Fruit fly (Drosophila melanogaster) whole organism, embryonic: ENCODE measurements around the gene Sas-6.

Experiments used
- B-H2 ChIP-seq: fragments of 200-800 bp; sonication (Bioruptor generic); optimal IDR thresholded peaks from 2 replicates; lab custom pipeline; 2018; ENCODE audit warnings: missing biosample characterization, mild to moderate bottlenecking, missing genetic modification characterization
- CG10267 ChIP-seq: fragments of 200-800 bp; sonication (Bioruptor generic); optimal IDR thresholded peaks from 2 replicates; lab custom pipeline; 2018; ENCODE audit warnings: missing biosample characterization, mild to moderate bottlenecking, missing genetic modification characterization, moderate library complexity
- CG10543 ChIP-seq: fragments of 200-800 bp; sonication (Bioruptor generic); optimal IDR thresholded peaks from 3 replicates; lab custom pipeline; 2017; ENCODE audit warnings: missing biosample characterization, mild to moderate bottlenecking, missing genetic modification characterization, moderate library complexity
- CG11085 ChIP-seq: fragments of 200-800 bp; sonication (Bioruptor generic); IDR thresholded peaks from 2 replicates; pipeline ENCODE4 v1.3.6; 2022; ENCODE audit warnings: missing biosample characterization, missing genetic modification characterization
- CG12391 ChIP-seq: fragments of 200-800 bp; sonication (Bioruptor generic); optimal IDR thresholded peaks from 3 replicates; lab custom pipeline; 2018; ENCODE audit warnings: missing biosample characterization, mild to moderate bottlenecking, missing genetic modification characterization, moderate library complexity
- CG13287 ChIP-seq: fragments of 200-800 bp; sonication (Bioruptor generic); IDR thresholded peaks from 2 replicates; pipeline ENCODE4 v1.3.6; 2022; ENCODE audit warnings: missing biosample characterization, missing genetic modification characterization; ENCODE audit not compliant: partially characterized antibody
- CG13624 ChIP-seq: fragments of 200-800 bp; sonication (Bioruptor generic); optimal IDR thresholded peaks from 2 replicates; lab custom pipeline; 2016; ENCODE audit warnings: missing biosample characterization, missing genetic modification characterization
- CG14441 ChIP-seq: fragments of 200-800 bp; sonication (Bioruptor generic); IDR thresholded peaks from 2 replicates; pipeline ENCODE4 v1.3.6; 2022; ENCODE audit warnings: missing biosample characterization, missing genetic modification characterization
- CG15011 ChIP-seq: fragments of 200-800 bp; sonication (Bioruptor generic); optimal IDR thresholded peaks from 3 replicates; lab custom pipeline; 2018; ENCODE audit warnings: missing biosample characterization, mild to moderate bottlenecking, missing genetic modification characterization
- CG15479 ChIP-seq: fragments of 200-800 bp; sonication (Bioruptor generic); optimal IDR thresholded peaks from 3 replicates; lab custom pipeline; 2019; ENCODE audit warnings: missing biosample characterization, mild to moderate bottlenecking, missing genetic modification characterization, moderate library complexity
- CG15601 ChIP-seq: fragments of 200-800 bp; sonication (Bioruptor generic); optimal IDR thresholded peaks from 3 replicates; lab custom pipeline; 2019; ENCODE audit warnings: missing biosample characterization, mild to moderate bottlenecking, missing genetic modification characterization, moderate library complexity
- CG2129 ChIP-seq: fragments of 200-800 bp; sonication (Bioruptor generic); IDR thresholded peaks from 2 replicates; pipeline ENCODE4 v1.3.6; 2022; ENCODE audit warnings: missing biosample characterization, missing genetic modification characterization; ENCODE audit not compliant: partially characterized antibody
- CG30020 ChIP-seq: fragments of 200-800 bp; optimal IDR thresholded peaks from 2 replicates; lab custom pipeline; 2019; ENCODE audit warnings: missing biosample characterization, mild to moderate bottlenecking, missing genetic modification characterization, moderate library complexity
- CG3065 ChIP-seq: fragments of 200-800 bp; sonication (Bioruptor generic); optimal IDR thresholded peaks from 2 replicates; lab custom pipeline; 2016; ENCODE audit warnings: missing biosample characterization, missing genetic modification characterization
- CG33557 ChIP-seq: fragments of 200-800 bp; sonication (Bioruptor generic); optimal IDR thresholded peaks from 2 replicates; lab custom pipeline; 2019; ENCODE audit warnings: missing biosample characterization, mild to moderate bottlenecking, missing genetic modification characterization, moderate library complexity
- CG6683 ChIP-seq: fragments of 200-800 bp; sonication (Bioruptor generic); optimal IDR thresholded peaks from 2 replicates; lab custom pipeline; 2017; ENCODE audit warnings: missing biosample characterization, mild to moderate bottlenecking, missing genetic modification characterization, missing genetic modification reagents
- CG7786 ChIP-seq: fragments of 200-800 bp; sonication (Bioruptor generic); optimal IDR thresholded peaks from 2 replicates; lab custom pipeline; 2016; ENCODE audit warnings: missing biosample characterization, missing genetic modification characterization
- CG7928 ChIP-seq: fragments of 200-800 bp; sonication (Bioruptor generic); optimal IDR thresholded peaks from 2 replicates; lab custom pipeline; 2017; ENCODE audit warnings: missing biosample characterization, mild to moderate bottlenecking, missing genetic modification characterization
- CG7963 ChIP-seq: fragments of 200-800 bp; sonication (Bioruptor generic); IDR thresholded peaks from 3 replicates; pipeline ENCODE4 v1.3.6; 2022; ENCODE audit warnings: missing biosample characterization, missing genetic modification characterization; ENCODE audit not compliant: partially characterized antibody
- CG9817 ChIP-seq: fragments of 200-800 bp; sonication (Bioruptor generic); optimal IDR thresholded peaks from 2 replicates; lab custom pipeline; 2018; ENCODE audit warnings: missing biosample characterization, mild to moderate bottlenecking, missing genetic modification characterization, moderate library complexity
- D ChIP-seq, 2 experiments: fragments of 200-800 bp in 1 of 2; fragments of >200 bp in 1 of 2; sonication (Bioruptor generic) in 1 of 2; optimal IDR thresholded peaks; 2 replicates in 1 of 2; 3 replicates in 1 of 2; lab custom pipeline; 2017; ENCODE audit warnings: mild to moderate bottlenecking in 1 of 2, missing biosample characterization in 1 of 2, missing genetic modification characterization in 1 of 2, missing genetic modification reagents in 1 of 2
- D19B ChIP-seq: fragments of 200-800 bp; sonication (Bioruptor generic); optimal IDR thresholded peaks from 2 replicates; lab custom pipeline; 2017; ENCODE audit warnings: missing biosample characterization, mild to moderate bottlenecking, missing genetic modification characterization
- Doc3 ChIP-seq: fragments of 200-800 bp; sonication (Bioruptor generic); IDR thresholded peaks from 3 replicates; pipeline ENCODE4 v1.3.6; 2022; ENCODE audit warnings: missing biosample characterization, missing genetic modification characterization; ENCODE audit not compliant: partially characterized antibody
- Fer1 ChIP-seq: fragments of 200-800 bp; sonication (Bioruptor generic); optimal IDR thresholded peaks from 2 replicates; lab custom pipeline; 2017; ENCODE audit warnings: missing biosample characterization, mild to moderate bottlenecking, missing genetic modification characterization
- Gsc ChIP-seq: fragments of 200-800 bp; sonication (Bioruptor generic); IDR thresholded peaks from 2 replicates; pipeline ENCODE4 v1.3.6; 2022; ENCODE audit warnings: missing biosample characterization, missing genetic modification characterization
- Hr3 ChIP-seq: fragments of 200-800 bp; sonication (Bioruptor generic); optimal IDR thresholded peaks from 3 replicates; lab custom pipeline; 2016; ENCODE audit warnings: missing biosample characterization, missing genetic modification characterization
- MTF-1 ChIP-seq: fragments of 200-800 bp; sonication (Bioruptor generic); optimal IDR thresholded peaks from 2 replicates; lab custom pipeline; 2018; ENCODE audit warnings: missing biosample characterization, mild to moderate bottlenecking, missing genetic modification characterization, borderline replicate concordance
- NC2β ChIP-seq: fragments of 200-800 bp; sonication (Bioruptor generic); optimal IDR thresholded peaks from 2 replicates; lab custom pipeline; 2016; ENCODE audit warnings: missing biosample characterization, missing genetic modification characterization
- Nf-YB ChIP-seq: fragments of 200-800 bp; sonication (Bioruptor generic); optimal IDR thresholded peaks from 3 replicates; lab custom pipeline; 2019; ENCODE audit warnings: missing biosample characterization, mild to moderate bottlenecking, missing genetic modification characterization, moderate library complexity
- bsh ChIP-seq, 2 experiments: fragments of 200-800 bp; sonication (Bioruptor generic); optimal IDR thresholded peaks; 2 replicates each; lab custom pipeline; 2017 to 2018; ENCODE audit warnings: mild to moderate bottlenecking in 2 of 2, missing biosample characterization in 2 of 2, missing genetic modification characterization in 2 of 2, moderate library complexity in 1 of 2
- btn ChIP-seq: fragments of 200-800 bp; sonication (Bioruptor generic); optimal IDR thresholded peaks from 2 replicates; lab custom pipeline; 2016; ENCODE audit warnings: missing biosample characterization, missing genetic modification characterization
- chinmo ChIP-seq: fragments of 200-800 bp; sonication (Bioruptor generic); IDR thresholded peaks from 4 replicates; pipeline ENCODE4 v1.3.6; 2022; ENCODE audit warnings: missing biosample characterization, missing genetic modification characterization; ENCODE audit not compliant: partially characterized antibody
- crp ChIP-seq, 2 experiments: fragments of 200-800 bp; sonication (Bioruptor generic); optimal IDR thresholded peaks; 2 replicates in 1 of 2; 3 replicates in 1 of 2; lab custom pipeline; 2017; ENCODE audit warnings: missing biosample characterization in 2 of 2, missing genetic modification characterization in 2 of 2, mild to moderate bottlenecking in 1 of 2, moderate library complexity in 1 of 2
- en ChIP-seq: fragments of 200-800 bp; sonication (Bioruptor generic); optimal IDR thresholded peaks from 2 replicates; lab custom pipeline; 2016; ENCODE audit warnings: missing biosample characterization, missing genetic modification characterization
- fd102C ChIP-seq: fragments of 200-800 bp; sonication (Bioruptor generic); optimal IDR thresholded peaks from 2 replicates; lab custom pipeline; 2018; ENCODE audit warnings: missing biosample characterization, mild to moderate bottlenecking, missing genetic modification characterization, moderate library complexity
- fd64A ChIP-seq: fragments of 200-800 bp; sonication (Bioruptor generic); optimal IDR thresholded peaks from 3 replicates; lab custom pipeline; 2018; ENCODE audit warnings: missing biosample characterization, mild to moderate bottlenecking, missing genetic modification characterization
- gsb ChIP-seq: fragments of 200-800 bp; sonication (Bioruptor generic); IDR thresholded peaks from 2 replicates; pipeline ENCODE4 v1.3.6; 2022; ENCODE audit warnings: missing biosample characterization, missing genetic modification characterization
- ind ChIP-seq: fragments of 200-800 bp; sonication (Bioruptor generic); optimal IDR thresholded peaks from 3 replicates; lab custom pipeline; 2016; ENCODE audit warnings: missing biosample characterization, missing genetic modification characterization
- inv ChIP-seq: fragments of 200-800 bp; sonication (Bioruptor generic); IDR thresholded peaks from 2 replicates; pipeline ENCODE4 v1.3.6; 2022; ENCODE audit warnings: missing biosample characterization, missing genetic modification characterization; ENCODE audit not compliant: partially characterized antibody
- onecut ChIP-seq: fragments of 200-800 bp; sonication (Bioruptor generic); IDR thresholded peaks from 2 replicates; pipeline ENCODE4 v1.3.6; 2022; ENCODE audit warnings: missing biosample characterization, missing genetic modification characterization
- psq ChIP-seq: fragments of 200-800 bp; sonication (Bioruptor generic); optimal IDR thresholded peaks from 2 replicates; lab custom pipeline; 2017; ENCODE audit warnings: missing biosample characterization, missing genetic modification characterization
- pzg ChIP-seq: fragments of 200-800 bp; sonication (Bioruptor generic); optimal IDR thresholded peaks from 3 replicates; lab custom pipeline; 2018; ENCODE audit warnings: missing biosample characterization, mild to moderate bottlenecking, missing genetic modification characterization, moderate library complexity
- row ChIP-seq: fragments of 200-800 bp; sonication (Bioruptor generic); IDR thresholded peaks from 3 replicates; pipeline ENCODE4 v1.3.6; 2022; ENCODE audit warnings: missing biosample characterization, missing genetic modification characterization
- salm ChIP-seq: fragments of 200-800 bp; sonication (Bioruptor generic); optimal IDR thresholded peaks from 2 replicates; lab custom pipeline; 2018; ENCODE audit warnings: missing biosample characterization, mild to moderate bottlenecking, missing genetic modification characterization
- slou ChIP-seq: fragments of 200-800 bp; sonication (Bioruptor generic); optimal IDR thresholded peaks from 3 replicates; lab custom pipeline; 2016; ENCODE audit warnings: missing biosample characterization, missing genetic modification characterization
- sna ChIP-seq: fragments of 200-800 bp; sonication (Bioruptor generic); IDR thresholded peaks from 2 replicates; pipeline ENCODE4 v1.3.6; 2022; ENCODE audit warnings: missing biosample characterization, missing genetic modification characterization; ENCODE audit not compliant: partially characterized antibody
- sug ChIP-seq: fragments of 200-800 bp; optimal IDR thresholded peaks from 2 replicates; lab custom pipeline; 2019; ENCODE audit warnings: missing biosample characterization, mild to moderate bottlenecking, missing genetic modification characterization, moderate library complexity
- trem ChIP-seq: fragments of 200-800 bp; optimal IDR thresholded peaks from 3 replicates; lab custom pipeline; 2019; ENCODE audit warnings: missing biosample characterization, mild to moderate bottlenecking, missing genetic modification characterization, moderate library complexity
- unpg ChIP-seq: fragments of 200-800 bp; sonication (Bioruptor generic); optimal IDR thresholded peaks from 3 replicates; lab custom pipeline; 2018; ENCODE audit warnings: missing biosample characterization, mild to moderate bottlenecking, missing genetic modification characterization, moderate library complexity

Gene Sas-6

dm6 chr3R:30004648-30005047, 9.5 kb downstream of the Sas-6 start, which contains the start of the genes Nlp and Nph (continued):
- no peak for TF ChIP-seq CG10543 (GFP tag; lab: Kevin White, UChicago)
- no peak for TF ChIP-seq btn (GFP tag; lab: Kevin White, UChicago)
- TF ChIP-seq Fer1 (GFP tag; lab: Kevin White, UChicago): peak; percentile 52
- TF ChIP-seq CG11085: no peak
- TF ChIP-seq MTF-1: no peak
- peak; percentile 7 for TF ChIP-seq CG7786 (GFP tag; lab: Kevin White, UChicago)
- peak; percentile 77 for TF ChIP-seq pzg
- peak in 1 of 2 experiments; percentile 26 for TF ChIP-seq crp (GFP tag; optimal IDR thresholded peaks at IDR 0.05; lab: Kevin White, UChicago)
- TF ChIP-seq Nf-YB (GFP tag; lab: Kevin White, UChicago): peak; percentile 12
- TF ChIP-seq CG15479 (GFP tag; lab: Kevin White, UChicago): no peak
- no peak for TF ChIP-seq CG7928 (GFP tag; lab: Kevin White, UChicago)
- TF ChIP-seq Gsc: no peak
- TF ChIP-seq CG15011 (GFP tag; lab: Kevin White, UChicago): no peak
- peak; percentile 70 for TF ChIP-seq inv (GFP tag; lab: Robert Waterston, UW)
- TF ChIP-seq CG14441: no peak
- TF ChIP-seq CG6683 (GFP tag; lab: Kevin White, UChicago): no peak
- no peak for TF ChIP-seq CG9817 (tag; lab: Kevin White, UChicago)
- peak; percentile 13 for TF ChIP-seq ind
- TF ChIP-seq CG33557 (GFP tag; lab: Kevin White, UChicago): no peak
- no peak for TF ChIP-seq fd102C
- peak; percentile 95 for TF ChIP-seq CG13287 (GFP tag; lab: Robert Waterston, UW)
- no peak for TF ChIP-seq salm (tag; lab: Kevin White, UChicago)
- peak; percentile 41; the same call in 1 of the 2 replicates for TF ChIP-seq onecut
- peak; percentile 90 for TF ChIP-seq trem
- peak; percentile 60 for TF ChIP-seq row (GFP tag; lab: Robert Waterston, UW)
- TF ChIP-seq slou (GFP tag; lab: Kevin White, UChicago): no peak
- peak; percentile 94 for TF ChIP-seq sna
- TF ChIP-seq CG30020 (tag; lab: Kevin White, UChicago): peak; percentile 38
- TF ChIP-seq gsb (GFP tag; lab: Robert Waterston, UW): no peak
- TF ChIP-seq D (optimal IDR thresholded peaks at IDR 0.05; lab: Kevin White, UChicago): no peak
- no peak for TF ChIP-seq D (GFP tag; optimal IDR thresholded peaks at IDR 0.05; lab: Kevin White, UChicago)
- peak; percentile 63 for TF ChIP-seq CG10267 (tag; lab: Kevin White, UChicago)
- TF ChIP-seq sug: peak; percentile 48
- peak; percentile 94 for TF ChIP-seq Doc3
- TF ChIP-seq psq: no peak
- peak; percentile 29 for TF ChIP-seq B-H2 (GFP tag; lab: Kevin White, UChicago)
- peak; percentile 42 for TF ChIP-seq CG12391 (tag; lab: Kevin White, UChicago)
- TF ChIP-seq CG3065 (GFP tag; lab: Kevin White, UChicago): no peak
- no peak for TF ChIP-seq Hr3 (GFP tag; lab: Kevin White, UChicago)
- TF ChIP-seq CG13624 (GFP tag; lab: Kevin White, UChicago): peak; percentile 28
- TF ChIP-seq bsh (GFP tag; optimal IDR thresholded peaks at IDR 0.05; lab: Kevin White, UChicago): peak in 1 of 2 experiments; percentile 19
- peak; percentile 74; the same call in 1 of the 4 replicates for TF ChIP-seq chinmo (GFP tag; lab: Robert Waterston, UW)
- no peak for TF ChIP-seq NC2β (GFP tag; lab: Kevin White, UChicago)
- no peak for TF ChIP-seq fd64A (GFP tag; lab: Kevin White, UChicago)
- peak; percentile 69 for TF ChIP-seq CG2129 (GFP tag; lab: Robert Waterston, UW)
- peak; percentile 16 for TF ChIP-seq unpg (GFP tag; lab: Kevin White, UChicago)
- peak; percentile 62 for TF ChIP-seq CG7963 (GFP tag; lab: Robert Waterston, UW)
- TF ChIP-seq D19B (GFP tag; lab: Kevin White, UChicago): no peak
- no peak for TF ChIP-seq en (GFP tag; lab: Kevin White, UChicago)
- TF ChIP-seq CG15601 (tag; lab: Kevin White, UChicago): peak; percentile 5
